Worm (Caenorhabditis elegans) whole organism, L1 larva: ENCODE measurements around the gene clec-180.

ENCODE experiments used
- alr-1 ChIP-seq: fragments of 200-800 bp; sonication (Bioruptor generic); optimal IDR thresholded peaks from 2 replicates; lab custom pipeline; 2018; ENCODE audit warnings: borderline replicate concordance, mild to moderate bottlenecking, missing genetic modification characterization, missing compliant biosample characterization
- egl-13 ChIP-seq: sonication (generic microtip); optimal IDR thresholded peaks from 2 replicates; lab custom pipeline; 2016; ENCODE audit warnings: missing genotype, missing genetic modification reagents, missing genetic modification characterization, missing compliant biosample characterization
- elt-3 ChIP-seq, 6 experiments: fragments of 150-350 bp in 1 of 6; sonication (generic microtip); optimal IDR thresholded peaks; 2 replicates each; lab custom pipeline; 2017 to 2018; ENCODE audit warnings: missing biosample characterization in 6 of 6, missing genetic modification characterization in 6 of 6, inconsistent platforms in 1 of 6
- fos-1 ChIP-seq: fragments of 150-350 bp; optimal IDR thresholded peaks from 2 replicates; lab custom pipeline; 2014; ENCODE audit warnings: missing biosample characterization, missing genetic modification characterization
- lin-39 ChIP-seq: fragments of 150-350 bp; optimal IDR thresholded peaks from 2 replicates; lab custom pipeline; 2014; ENCODE audit warnings: missing biosample characterization, missing genetic modification reagents, missing genetic modification characterization
- mdl-1 ChIP-seq, 2 experiments: fragments of 150-350 bp; optimal IDR thresholded peaks; 2 replicates each; lab custom pipeline; 2014 to 2017; ENCODE audit warnings: missing biosample characterization in 2 of 2, missing genetic modification characterization in 2 of 2, inconsistent platforms in 1 of 2
- nhr-237 ChIP-seq: fragments of 150-350 bp; optimal IDR thresholded peaks from 2 replicates; lab custom pipeline; 2014; ENCODE audit warnings: missing biosample characterization, missing genetic modification characterization
- pag-3 ChIP-seq: sonication (generic microtip); optimal IDR thresholded peaks from 2 replicates; lab custom pipeline; 2017; ENCODE audit warnings: missing genetic modification characterization, mild to moderate bottlenecking, missing compliant biosample characterization, antibody characterized with exemption, borderline replicate concordance; ENCODE audit not compliant: insufficient read depth
- tbx-2 ChIP-seq: sonication (generic microtip); optimal IDR thresholded peaks from 2 replicates; lab custom pipeline; 2016; ENCODE audit warnings: missing genetic modification characterization, missing compliant biosample characterization
- unc-62 ChIP-seq: fragments of 150-350 bp; optimal IDR thresholded peaks from 2 replicates; lab custom pipeline; 2014; ENCODE audit warnings: missing biosample characterization, missing genetic modification reagents, missing genetic modification characterization
- zip-4 ChIP-seq: fragments of 200-800 bp; sonication (Bioruptor generic); optimal IDR thresholded peaks from 2 replicates; lab custom pipeline; 2018; ENCODE audit warnings: mild to moderate bottlenecking, missing genetic modification characterization, moderate library complexity, missing compliant biosample characterization

ce11 chrIV:7573944-7574343, 5.3 kb downstream of the clec-180 start:
- TF ChIP-seq mdl-1 (tag; optimal IDR thresholded peaks at IDR 0.05; lab: Kevin White, UChicago) (peak in 1 of 2 experiments; percentile 56), alr-1 (tag; lab: Kevin White, UChicago) (no peak), nhr-237 (tag; lab: Kevin White, UChicago) (no peak), tbx-2 (tag; lab: Kevin White, UChicago) (peak; percentile 33), fos-1 (tag; lab: Kevin White, UChicago) (peak; percentile 54), unc-62 (GFP tag; lab: Kevin White, UChicago) (no peak), zip-4 (GFP tag; lab: Kevin White, UChicago) (no peak), lin-39 (tag; lab: Kevin White, UChicago) (peak; percentile 1), elt-3 (tag; optimal IDR thresholded peaks at IDR 0.05; lab: Kevin White, UChicago) (peak in 2 of 6 experiments; percentile 0 to 68), egl-13 (tag; lab: Kevin White, UChicago) (peak; percentile 38), pag-3 (no peak)
